Worm (Caenorhabditis elegans): ENCODE results near the gene cept-2.
A peak's percentile ranks its signal among the peaks of the same experiment; 100 is the strongest.

The cept-2 gene

ce11 chrV:14364586-14365248, 17.2 kb downstream of the cept-2 start:
- TF ChIP-seq mdl-1 (tag; optimal IDR thresholded peaks at IDR 0.05) (no peak), C16A3.4 (tag; optimal IDR thresholded peaks at IDR 0.05) (no peak), efl-3 (GFP tag; optimal IDR thresholded peaks at IDR 0.05) (no peak), snpc-4 (tag; optimal IDR thresholded peaks at IDR 0.05) (no peak), ceh-63 (GFP tag; optimal IDR thresholded peaks at IDR 0.05) (no peak), swsn-7 (tag; optimal IDR thresholded peaks at IDR 0.05) (no peak), tlp-1 (tag; optimal IDR thresholded peaks at IDR 0.05) (no peak)

DNA sequence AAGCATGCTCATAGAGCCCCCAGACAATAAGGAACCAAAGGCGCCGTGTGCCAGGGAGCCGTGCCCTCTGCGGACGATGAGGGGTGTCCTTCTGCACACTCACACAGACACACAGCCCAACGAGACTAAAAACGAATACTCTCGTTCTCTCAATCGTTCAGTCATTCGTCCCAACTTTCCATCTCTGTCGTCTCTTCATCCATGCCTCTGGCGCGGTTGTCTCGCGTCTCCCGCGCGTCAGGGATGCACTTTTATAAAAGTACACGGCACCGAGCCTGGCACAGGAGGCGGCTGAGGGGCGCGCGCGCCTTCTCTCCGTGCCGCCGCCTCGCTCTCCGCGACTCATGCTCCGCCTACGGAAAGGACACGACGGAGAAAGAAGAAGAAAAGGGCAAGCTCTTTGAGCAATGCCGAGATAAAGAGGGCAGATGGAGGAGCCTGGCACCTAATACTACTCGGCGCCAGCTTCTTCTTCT, 19.0 kb downstream of the cept-2 start:
- TF ChIP-seq fkh-10 (GFP tag; optimal IDR thresholded peaks at IDR 0.05) (peak; percentile 66), unc-98 (GFP tag; IDR thresholded peaks at IDR 0.05) (no peak), lin-35 (GFP tag; optimal IDR thresholded peaks at IDR 0.05) (peak in 1 of 2 experiments; percentile 2), F16B12.6 (tag; optimal IDR thresholded peaks at IDR 0.05) (no peak), pax-3 (tag; optimal IDR thresholded peaks at IDR 0.05) (peak; percentile 41), jun-1 (tag; optimal IDR thresholded peaks at IDR 0.05) (peak; percentile 60), lin-14 (GFP tag; optimal IDR thresholded peaks at IDR 0.05) (peak; percentile 66), alr-1 (tag; optimal IDR thresholded peaks at IDR 0.05; ENCODE audit: borderline replicate concordance) (no peak), fkh-8 (tag; optimal IDR thresholded peaks at IDR 0.05) (peak; percentile 7), ceh-82 (tag; optimal IDR thresholded peaks at IDR 0.05) (peak in 1 of 3 experiments; percentile 18), fos-1 (tag; optimal IDR thresholded peaks at IDR 0.05) (no peak), nhr-47 (tag; optimal IDR thresholded peaks at IDR 0.05) (peak; percentile 31)

DNA sequence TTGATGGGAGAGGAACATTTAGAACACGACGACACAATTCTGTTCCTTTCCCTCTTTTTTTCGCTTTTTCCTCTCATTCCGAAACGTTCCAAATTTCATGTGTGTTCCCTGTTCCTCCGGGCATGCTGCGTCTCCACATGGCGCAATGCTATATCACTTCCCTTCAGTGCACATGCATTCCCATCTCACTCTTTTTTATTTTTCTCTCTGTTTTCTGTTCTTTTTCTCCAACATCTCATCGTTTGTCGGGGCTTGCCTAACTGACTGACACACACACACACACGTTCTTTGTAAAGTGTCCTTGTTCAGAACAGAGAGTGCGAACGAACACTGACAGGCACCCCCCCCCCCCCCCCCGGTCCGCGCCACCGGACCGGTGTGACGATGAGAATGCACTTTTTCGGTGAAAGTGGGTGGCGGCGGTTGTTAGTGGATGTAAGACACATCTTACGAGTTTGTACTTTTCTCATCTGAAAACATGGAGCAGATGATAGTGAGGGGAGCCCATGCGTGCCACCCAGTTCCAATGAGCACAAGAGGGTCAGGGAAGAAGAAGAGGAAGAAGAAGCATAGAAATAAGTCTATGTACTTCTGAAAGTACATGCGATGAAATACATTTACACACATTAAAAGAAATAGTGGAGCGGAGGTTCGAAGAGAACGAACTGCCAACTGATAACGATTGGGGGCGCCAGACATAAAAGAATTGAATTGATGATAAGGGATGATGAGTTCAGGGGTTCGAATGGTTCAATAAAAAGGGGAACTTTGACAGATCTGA, 20.9 kb downstream of the cept-2 start:
- TF ChIP-seq ets-5 (GFP tag; IDR thresholded peaks at IDR 0.05), result no peak
- TF ChIP-seq sup-37 (GFP tag; optimal IDR thresholded peaks at IDR 0.05), result no peak
- TF ChIP-seq fos-1 (tag; optimal IDR thresholded peaks at IDR 0.05), result no peak
- no peak for TF ChIP-seq C34B4.2 (tag; optimal IDR thresholded peaks at IDR 0.05)
- no peak for TF ChIP-seq vab-15 (tag; optimal IDR thresholded peaks at IDR 0.05)
- no peak for TF ChIP-seq grh-1 (GFP tag; IDR thresholded peaks at IDR 0.05)
- no peak for TF ChIP-seq mab-9 (GFP tag; IDR thresholded peaks at IDR 0.05)
- no peak for TF ChIP-seq nhr-85 (tag)
- no peak for TF ChIP-seq C04F5.9 (tag; optimal IDR thresholded peaks at IDR 0.05)
- no peak for TF ChIP-seq nhr-20 (tag; optimal IDR thresholded peaks at IDR 0.05)
- TF ChIP-seq alr-1 (tag; optimal IDR thresholded peaks at IDR 0.05; ENCODE audit: borderline replicate concordance), result no peak
- TF ChIP-seq pag-3 (tag; optimal IDR thresholded peaks at IDR 0.05; ENCODE audit: borderline replicate concordance, insufficient read depth), result no peak
- no peak for TF ChIP-seq hlh-17 (GFP tag; optimal IDR thresholded peaks at IDR 0.05; ENCODE audit: borderline replicate concordance)
- TF ChIP-seq mep-1 (tag; optimal IDR thresholded peaks at IDR 0.05), result no peak
- TF ChIP-seq fkh-10 (GFP tag; optimal IDR thresholded peaks at IDR 0.05), result no peak
- no peak for TF ChIP-seq elt-3 (tag; optimal IDR thresholded peaks at IDR 0.05)

DNA sequence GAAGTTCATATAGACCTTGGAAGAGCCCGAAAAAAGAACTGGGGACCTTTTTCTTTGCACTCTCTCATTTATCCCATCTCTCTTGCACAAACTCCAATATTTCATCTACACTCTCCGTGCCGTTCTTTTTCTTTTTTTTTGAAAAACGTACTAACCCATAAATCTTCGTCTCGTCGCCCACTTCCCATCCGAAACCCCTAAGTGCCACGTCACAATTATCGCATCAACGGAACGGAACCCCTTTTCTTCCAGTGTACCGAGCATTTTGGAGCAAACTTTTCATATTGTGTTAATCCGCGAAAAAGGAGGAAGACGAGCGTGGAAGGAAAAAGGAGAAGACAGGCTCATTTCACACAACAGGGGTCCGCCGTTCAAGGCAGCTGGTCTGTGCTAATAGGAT, 21.8 kb downstream of the cept-2 start:
- no peak for TF ChIP-seq efl-1 (optimal IDR thresholded peaks at IDR 0.05)
- TF ChIP-seq efl-1 (GFP tag; optimal IDR thresholded peaks at IDR 0.05 in 1 of 2), result peak in 1 of 2 experiments; percentile 69
- TF ChIP-seq zag-1 (tag; optimal IDR thresholded peaks at IDR 0.05), result no peak
